Fruit fly (Drosophila melanogaster): ENCODE data around the gene Mical.

DNA sequence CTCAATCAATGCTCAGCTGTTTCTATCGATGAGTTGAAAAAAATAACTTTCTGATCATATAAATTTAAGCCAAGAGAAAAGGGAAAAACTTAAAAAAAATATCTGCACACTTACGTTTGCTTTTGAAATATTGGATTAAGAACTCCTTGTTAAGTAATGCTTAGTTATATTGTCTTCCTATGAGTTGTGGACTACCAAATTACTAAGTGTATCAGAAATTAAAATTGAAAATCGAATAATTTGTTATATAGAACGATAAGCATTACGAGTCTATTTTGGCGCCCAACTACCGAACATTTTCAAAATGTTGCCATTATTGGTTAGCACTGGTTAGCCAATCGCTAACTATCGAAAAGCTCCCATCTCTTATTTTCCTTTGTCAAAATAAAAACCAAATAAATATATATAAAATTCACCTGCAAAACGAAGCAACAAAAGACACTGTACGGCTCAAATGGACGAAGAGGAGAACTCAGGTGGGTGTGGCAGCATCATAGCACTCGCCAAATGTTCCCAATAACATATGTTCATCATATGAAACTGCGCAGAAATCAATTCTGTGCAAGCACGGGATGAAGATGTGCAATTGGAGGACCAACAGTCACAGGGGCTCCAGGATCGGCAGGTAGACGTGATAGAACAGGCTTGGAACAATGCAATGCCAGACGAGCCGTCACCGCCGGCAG, 6.3 kb upstream of the Mical start, which contains the start of gene ohgt:
- TF ChIP-seq pan (optimal IDR thresholded peaks at IDR 0.05) (no peak), fru (GFP tag; optimal IDR thresholded peaks at IDR 0.05) (peak; percentile 40), Hr83 (GFP tag; optimal IDR thresholded peaks at IDR 0.05; ENCODE audit: poor library complexity, severe bottlenecking) (no peak), GATAd (GFP tag; optimal IDR thresholded peaks at IDR 0.05) (no peak), dsf (GFP tag; optimal IDR thresholded peaks at IDR 0.05; ENCODE audit: borderline replicate concordance) (no peak)

All from whole organism, wandering third instar larva.